Worm (Caenorhabditis elegans): ENCODE results near the gene pigc-1.

pigc-1 gene

DNA sequence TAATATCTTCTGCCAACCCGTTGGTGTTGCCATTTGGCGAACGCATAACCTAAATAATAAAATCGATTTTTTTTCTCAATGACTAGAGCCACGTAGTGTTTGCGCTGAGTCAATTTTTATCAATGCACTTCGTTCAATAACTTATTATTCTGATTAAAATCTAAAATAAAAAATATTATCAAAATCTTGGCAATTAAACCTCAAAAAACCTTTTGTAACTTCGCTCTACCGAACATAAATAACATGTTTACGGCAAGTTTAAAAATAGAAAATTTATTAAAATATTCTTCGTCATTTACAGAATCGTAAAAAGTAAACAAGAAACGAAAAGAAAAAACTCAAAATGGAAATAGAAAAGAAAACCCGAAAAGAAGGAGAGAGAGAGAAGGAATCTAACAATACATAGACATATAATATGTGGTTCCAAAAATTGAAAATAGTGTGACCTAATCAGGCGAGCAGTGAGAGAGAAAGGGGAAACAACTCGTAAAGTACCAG is at the start of gene pigc-1:
pigc-1 (minus strand) TSS at position 51 of the 498 bp plus-strand sequence.
- TF ChIP-seq hlh-13 (GFP tag; optimal IDR thresholded peaks at IDR 0.05) (no peak), npax-4 (tag; optimal IDR thresholded peaks at IDR 0.05) (no peak), hlh-8 (tag; optimal IDR thresholded peaks at IDR 0.05) (no peak), lin-11 (tag; optimal IDR thresholded peaks at IDR 0.05) (no peak), che-1 (tag; optimal IDR thresholded peaks at IDR 0.05) (no peak), unc-42 (tag; optimal IDR thresholded peaks at IDR 0.05) (peak; percentile 8)

DNA sequence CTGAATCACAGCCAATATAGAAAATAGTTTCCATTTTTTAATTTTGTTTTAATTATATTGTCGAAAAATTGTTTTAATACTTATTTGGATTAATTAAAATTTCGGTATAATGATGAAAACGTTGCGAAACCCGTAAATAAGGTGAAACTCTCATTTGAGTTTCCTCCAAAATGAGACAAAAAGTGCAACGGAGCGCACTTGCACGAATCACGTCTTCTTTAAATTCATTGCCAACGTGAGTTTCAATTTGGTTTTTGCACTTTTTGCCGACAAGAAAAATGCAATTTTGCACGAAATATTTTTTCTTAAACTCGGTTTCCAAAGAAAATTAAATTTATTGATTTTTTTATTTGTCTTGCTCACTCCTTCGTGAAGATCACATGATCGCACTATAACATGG is 43.1 kb upstream of the pigc-1 start, which contains the start of gene daf-15:
daf-15 (plus strand) TSS at position 171 of the 400 bp plus-strand sequence.
- TF ChIP-seq Y22D7AL.16 (tag; optimal IDR thresholded peaks at IDR 0.05) (no peak), dve-1 (tag; optimal IDR thresholded peaks at IDR 0.05) (no peak), ahr-1 (tag; optimal IDR thresholded peaks at IDR 0.05) (no peak), nfya-1 (tag; optimal IDR thresholded peaks at IDR 0.05) (peak; percentile 13), pros-1 (tag; optimal IDR thresholded peaks at IDR 0.05) (no peak), ttx-3 (tag; optimal IDR thresholded peaks at IDR 0.05) (no peak), tbx-2 (tag; optimal IDR thresholded peaks at IDR 0.05) (no peak), ceh-45 (GFP tag; IDR thresholded peaks at IDR 0.05) (no peak), hlh-30 (tag; optimal IDR thresholded peaks at IDR 0.05; ENCODE audit: insufficient read depth) (peak; percentile 62), pax-1 (tag; optimal IDR thresholded peaks at IDR 0.05) (no peak), C08G9.2 (tag; optimal IDR thresholded peaks at IDR 0.05) (no peak), pat-9 (tag; optimal IDR thresholded peaks at IDR 0.05) (no peak), lin-11 (tag; optimal IDR thresholded peaks at IDR 0.05) (no peak), K09A11.1 (tag; optimal IDR thresholded peaks at IDR 0.05; ENCODE audit: insufficient read depth) (no peak), tbx-7 (tag; optimal IDR thresholded peaks at IDR 0.05) (no peak), unc-42 (tag; optimal IDR thresholded peaks at IDR 0.05) (peak; percentile 51), F13H6.1 (tag; optimal IDR thresholded peaks at IDR 0.05) (no peak), sdc-2 (tag; optimal IDR thresholded peaks at IDR 0.05) (no peak)

DNA sequence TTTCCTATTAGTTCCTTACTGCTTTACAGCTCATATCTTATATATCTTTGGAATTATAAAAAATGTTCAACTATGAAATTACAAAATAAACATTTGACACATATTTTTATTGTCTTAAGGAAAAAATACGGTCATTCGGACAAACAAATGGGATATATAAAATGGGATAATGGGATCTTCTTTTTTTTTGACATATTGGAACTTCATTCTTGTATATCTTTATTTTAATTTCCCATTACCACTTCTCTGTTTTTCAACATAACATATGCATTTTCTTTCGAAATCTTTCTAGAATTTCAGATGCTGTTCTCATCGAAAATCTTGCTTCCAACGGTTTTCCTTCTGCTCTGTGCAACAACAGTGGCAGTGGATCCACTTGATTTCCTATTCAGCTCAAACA is 41.9 kb upstream of the pigc-1 start, which contains the start of gene C10C5.7:
C10C5.7 (plus strand) TSS at position 301 of the 400 bp plus-strand sequence.
- no peak for TF ChIP-seq fax-1 (tag; optimal IDR thresholded peaks at IDR 0.05)
- no peak for TF ChIP-seq unc-42 (tag; optimal IDR thresholded peaks at IDR 0.05)
- no peak for TF ChIP-seq lin-11 (tag; optimal IDR thresholded peaks at IDR 0.05)
- no peak for TF ChIP-seq elt-4 (tag; optimal IDR thresholded peaks at IDR 0.05)
- no peak for TF ChIP-seq hlh-13 (GFP tag; optimal IDR thresholded peaks at IDR 0.05)
- no peak for TF ChIP-seq sdc-2 (tag; optimal IDR thresholded peaks at IDR 0.05)
- TF ChIP-seq syd-9 (tag; optimal IDR thresholded peaks at IDR 0.05): no peak
- no peak for TF ChIP-seq hlh-15 (tag; optimal IDR thresholded peaks at IDR 0.05)
- no peak for TF ChIP-seq ceh-24 (tag; optimal IDR thresholded peaks at IDR 0.05)
- TF ChIP-seq dmd-4 (tag; optimal IDR thresholded peaks at IDR 0.05; ENCODE audit: borderline replicate concordance): no peak
- no peak for TF ChIP-seq ceh-9 (tag; optimal IDR thresholded peaks at IDR 0.05)
- TF ChIP-seq ceh-2 (tag; optimal IDR thresholded peaks at IDR 0.05): no peak
- TF ChIP-seq odd-2 (tag; optimal IDR thresholded peaks at IDR 0.05): no peak
- no peak for TF ChIP-seq ceh-34 (tag; optimal IDR thresholded peaks at IDR 0.05)
- TF ChIP-seq madf-2 (tag; optimal IDR thresholded peaks at IDR 0.05): no peak

DNA sequence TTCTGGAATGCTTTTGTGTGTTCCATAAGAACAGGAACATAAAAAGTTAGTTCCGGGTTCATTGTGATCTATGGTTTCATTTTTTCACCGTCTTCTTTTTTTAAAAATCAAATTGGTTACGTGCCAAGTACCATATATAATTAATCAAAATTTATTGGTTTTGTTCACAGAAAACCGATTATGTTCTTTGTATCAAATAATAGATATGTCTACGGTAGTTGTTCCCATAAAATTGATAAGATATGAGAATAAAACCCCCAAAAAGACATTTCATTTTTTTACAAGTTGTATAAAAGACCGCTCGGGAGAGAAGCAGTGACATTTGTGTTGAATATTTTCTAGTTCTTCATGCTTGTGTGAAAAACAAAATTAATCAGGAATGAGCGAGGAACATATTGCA is 38.2 kb upstream of the pigc-1 start, which contains the start of gene C10C5.5:
C10C5.5 (plus strand) TSS at position 301 of the 400 bp plus-strand sequence.
- TF ChIP-seq nhr-11 (tag; optimal IDR thresholded peaks at IDR 0.05): no peak
- TF ChIP-seq elt-2 (tag; optimal IDR thresholded peaks at IDR 0.05): peak; percentile 23

All from whole organism, late embryonic.